Worm (Caenorhabditis elegans): ENCODE data around the gene teg-1.

DNA sequence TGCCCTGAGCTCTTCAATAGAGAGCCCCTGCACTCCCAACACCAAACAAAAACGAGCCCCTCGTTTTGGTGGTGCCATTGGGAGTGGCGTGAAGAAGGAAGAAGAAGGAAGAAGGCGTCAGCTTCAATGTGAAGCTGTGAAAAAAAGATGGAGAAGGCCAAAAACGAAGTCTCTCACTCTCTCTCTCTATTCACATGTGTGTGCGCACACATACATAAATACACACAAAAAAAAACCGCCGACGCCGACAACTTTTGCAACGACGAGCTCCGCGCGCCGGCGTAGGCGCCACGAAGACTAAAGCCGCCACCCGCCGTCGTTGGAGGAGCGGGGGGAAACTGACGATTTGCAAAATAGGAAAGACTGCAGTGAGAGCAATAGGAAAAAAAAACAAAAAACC, 18.0 kb upstream of the teg-1 start:
- no peak for TF ChIP-seq aly-2 (tag; optimal IDR thresholded peaks at IDR 0.05)
- TF ChIP-seq elt-2 (tag; optimal IDR thresholded peaks at IDR 0.05), result no peak
- TF ChIP-seq ceh-9 (tag; optimal IDR thresholded peaks at IDR 0.05), result no peak
- no peak for TF ChIP-seq zag-1 (tag; optimal IDR thresholded peaks at IDR 0.05)
- no peak for TF ChIP-seq nhr-76 (tag; optimal IDR thresholded peaks at IDR 0.05)

Measured in whole organism, L3 larva.